Worm (Caenorhabditis elegans) whole organism, L1 larva: Measurements from ENCODE around the gene R12B2.13.

Experiments
- aly-2 ChIP-seq: fragments of 150-350 bp; optimal IDR thresholded peaks from 2 replicates; lab custom pipeline; 2014; ENCODE audit warnings: missing biosample characterization, missing genetic modification characterization
- blmp-1 ChIP-seq: fragments of 150-350 bp; optimal IDR thresholded peaks from 2 replicates; lab custom pipeline; 2014; ENCODE audit warnings: missing biosample characterization, missing genetic modification characterization
- ceh-82 ChIP-seq, 3 experiments: fragments of 150-350 bp in 1 of 3; sonication (generic microtip) in 2 of 3; optimal IDR thresholded peaks; 2 replicates each; lab custom pipeline; 2014 to 2017; ENCODE audit warnings: missing biosample characterization in 3 of 3, missing genetic modification characterization in 3 of 3
- dpl-1 ChIP-seq, 3 experiments: fragments of 150-350 bp in 2 of 3; sonication (generic microtip) in 1 of 3; optimal IDR thresholded peaks; 2 replicates each; lab custom pipeline; 2014 to 2017; ENCODE audit warnings: missing biosample characterization in 3 of 3, missing genetic modification characterization in 3 of 3, missing genetic modification reagents in 3 of 3
- dsc-1 ChIP-seq: sonication (generic microtip); optimal IDR thresholded peaks from 2 replicates; lab custom pipeline; 2016; ENCODE audit warnings: mild to moderate bottlenecking, missing genetic modification characterization, missing compliant biosample characterization
- efl-1 ChIP-seq, 4 experiments: fragments of 150-350 bp; optimal IDR thresholded peaks in 3 of 4; peaks in 1 of 4; 1 replicate in 1 of 4; 2 replicates in 3 of 4; lab custom pipeline; 2014; ENCODE audit warnings: missing biosample characterization in 2 of 4, missing genetic modification characterization in 2 of 4, missing genetic modification reagents in 2 of 4
- egl-13 ChIP-seq: sonication (generic microtip); optimal IDR thresholded peaks from 2 replicates; lab custom pipeline; 2016; ENCODE audit warnings: missing genotype, missing genetic modification reagents, missing genetic modification characterization, missing compliant biosample characterization
- fkh-10 ChIP-seq: sonication (generic microtip); optimal IDR thresholded peaks from 2 replicates; lab custom pipeline; 2017; ENCODE audit warnings: missing biosample characterization, missing genetic modification reagents, missing genetic modification characterization
- fkh-4 ChIP-seq: sonication (generic microtip); optimal IDR thresholded peaks from 2 replicates; lab custom pipeline; 2016; ENCODE audit warnings: missing compliant biosample characterization, missing genetic modification characterization, borderline replicate concordance
- fkh-8 ChIP-seq: sonication (generic microtip); optimal IDR thresholded peaks from 2 replicates; lab custom pipeline; 2016; ENCODE audit warnings: mild to moderate bottlenecking, missing genetic modification characterization, missing compliant biosample characterization
- jun-1 ChIP-seq: fragments of 150-350 bp; optimal IDR thresholded peaks from 2 replicates; lab custom pipeline; 2014; ENCODE audit warnings: missing biosample characterization, missing genetic modification reagents, missing genetic modification characterization
- lin-14 ChIP-seq: fragments of 200-800 bp; sonication (Bioruptor generic); optimal IDR thresholded peaks from 2 replicates; lab custom pipeline; 2018; ENCODE audit warnings: mild to moderate bottlenecking, missing genetic modification characterization, moderate library complexity, missing compliant biosample characterization
- lin-15B ChIP-seq: fragments of 150-350 bp; sonication (generic microtip); optimal IDR thresholded peaks from 3 replicates; lab custom pipeline; 2014; ENCODE audit warnings: missing biosample characterization, missing genetic modification characterization
- lin-39 ChIP-seq: fragments of 150-350 bp; optimal IDR thresholded peaks from 2 replicates; lab custom pipeline; 2014; ENCODE audit warnings: missing biosample characterization, missing genetic modification reagents, missing genetic modification characterization
- lir-3 ChIP-seq: sonication (generic microtip); optimal IDR thresholded peaks from 2 replicates; lab custom pipeline; 2016; ENCODE audit warnings: mild to moderate bottlenecking, missing genetic modification characterization, moderate library complexity, missing compliant biosample characterization; ENCODE audit not compliant: poor library complexity
- lsy-2 ChIP-seq, 2 experiments: fragments of 150-350 bp; optimal IDR thresholded peaks; 2 replicates each; lab custom pipeline; 2014; ENCODE audit warnings: missing biosample characterization in 2 of 2, missing genetic modification characterization in 2 of 2
- mdl-1 ChIP-seq, 2 experiments: fragments of 150-350 bp; optimal IDR thresholded peaks; 2 replicates each; lab custom pipeline; 2014 to 2017; ENCODE audit warnings: missing biosample characterization in 2 of 2, missing genetic modification characterization in 2 of 2, inconsistent platforms in 1 of 2
- mef-2 ChIP-seq: fragments of 150-350 bp; optimal IDR thresholded peaks from 2 replicates; lab custom pipeline; 2014; ENCODE audit warnings: missing biosample characterization, missing genetic modification characterization
- mep-1 ChIP-seq: fragments of 150-350 bp; optimal IDR thresholded peaks from 2 replicates; lab custom pipeline; 2014; ENCODE audit warnings: missing biosample characterization, missing genetic modification characterization
- nhr-11 ChIP-seq: fragments of 150-350 bp; optimal IDR thresholded peaks from 2 replicates; lab custom pipeline; 2014; ENCODE audit warnings: missing biosample characterization, missing genetic modification characterization
- nhr-237 ChIP-seq: fragments of 150-350 bp; optimal IDR thresholded peaks from 2 replicates; lab custom pipeline; 2014; ENCODE audit warnings: missing biosample characterization, missing genetic modification characterization
- nhr-47 ChIP-seq: sonication (generic microtip); optimal IDR thresholded peaks from 2 replicates; lab custom pipeline; 2016; ENCODE audit warnings: mild to moderate bottlenecking, missing genetic modification characterization, moderate library complexity, missing compliant biosample characterization
- nhr-71 ChIP-seq: sonication (generic microtip); optimal IDR thresholded peaks from 2 replicates; lab custom pipeline; 2016; ENCODE audit warnings: mild to moderate bottlenecking, missing genetic modification characterization, moderate library complexity, missing compliant biosample characterization
- nhr-77 ChIP-seq: fragments of 150-350 bp; optimal IDR thresholded peaks from 2 replicates; lab custom pipeline; 2014; ENCODE audit warnings: missing biosample characterization, missing genetic modification characterization
- pag-3 ChIP-seq: sonication (generic microtip); optimal IDR thresholded peaks from 2 replicates; lab custom pipeline; 2017; ENCODE audit warnings: missing genetic modification characterization, mild to moderate bottlenecking, missing compliant biosample characterization, antibody characterized with exemption, borderline replicate concordance; ENCODE audit not compliant: insufficient read depth
- pqm-1 ChIP-seq: sonication (generic microtip); optimal IDR thresholded peaks from 3 replicates; lab custom pipeline; 2017; ENCODE audit warnings: missing biosample characterization, missing genetic modification characterization
- skn-1 ChIP-seq: fragments of 150-350 bp; optimal IDR thresholded peaks from 2 replicates; lab custom pipeline; 2014; ENCODE audit warnings: missing biosample characterization, missing genetic modification characterization
- snpc-4 ChIP-seq: fragments of 150-350 bp; optimal IDR thresholded peaks from 2 replicates; lab custom pipeline; 2014; ENCODE audit warnings: missing biosample characterization, missing genetic modification characterization
- sox-4 ChIP-seq: sonication (generic microtip); optimal IDR thresholded peaks from 2 replicates; lab custom pipeline; 2016; ENCODE audit warnings: missing genetic modification characterization, missing compliant biosample characterization
- swsn-7 ChIP-seq: sonication (generic microtip); optimal IDR thresholded peaks from 2 replicates; lab custom pipeline; 2016; ENCODE audit warnings: missing genetic modification characterization, missing compliant biosample characterization
- tlp-1 ChIP-seq: fragments of 150-350 bp; optimal IDR thresholded peaks from 2 replicates; lab custom pipeline; 2014; ENCODE audit warnings: missing biosample characterization, missing genetic modification characterization
- unc-62 ChIP-seq: fragments of 150-350 bp; optimal IDR thresholded peaks from 2 replicates; lab custom pipeline; 2014; ENCODE audit warnings: missing biosample characterization, missing genetic modification reagents, missing genetic modification characterization
- unc-86 ChIP-seq: sonication (generic microtip); optimal IDR thresholded peaks from 2 replicates; lab custom pipeline; 2016; ENCODE audit warnings: missing genetic modification characterization, missing compliant biosample characterization
- ztf-11 ChIP-seq, 2 experiments: sonication (generic microtip); optimal IDR thresholded peaks; 2 replicates each; lab custom pipeline; 2016 to 2017; ENCODE audit warnings: missing genetic modification characterization in 2 of 2, missing biosample characterization in 1 of 2, missing compliant biosample characterization in 1 of 2

Gene R12B2.13

ce11 chrIII:5834053-5834452 is 777 bp upstream of the R12B2.13 start, which contains the start of gene R12B2.6:
Gene R12B2.6, minus strand, starts transcription at chrIII:5834153.
- TF ChIP-seq skn-1 (tag; lab: Kevin White, UChicago) (no peak), mdl-1 (tag; optimal IDR thresholded peaks at IDR 0.05; lab: Kevin White, UChicago) (no peak), snpc-4 (tag; lab: Kevin White, UChicago) (no peak)
- TF ChIP-seq, all 84 proteins: peak for 0

DNA sequence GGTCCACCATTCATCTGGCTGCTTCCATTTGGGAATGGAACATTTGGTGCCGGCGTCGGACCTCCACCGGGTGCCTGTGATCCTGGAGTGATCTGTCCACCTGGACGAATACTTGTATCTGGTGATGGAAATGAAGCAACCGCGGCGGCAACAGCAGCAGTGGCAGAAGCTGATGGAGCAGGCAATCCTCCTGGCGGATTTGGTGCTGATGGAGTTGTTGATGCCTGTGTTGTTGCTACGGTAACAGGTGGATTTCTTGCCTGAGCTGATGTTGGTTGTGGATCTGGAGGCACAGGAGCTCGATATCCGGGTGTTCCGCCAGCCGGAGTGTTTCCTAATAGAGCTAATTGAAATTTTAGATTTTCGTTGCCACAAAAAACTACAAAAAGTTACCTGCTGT is 834 bp downstream of the R12B2.13 start:
- TF ChIP-seq mef-2 (tag; lab: Kevin White, UChicago): no peak
- TF ChIP-seq aly-2 (tag; lab: Kevin White, UChicago): no peak
- TF ChIP-seq unc-62 (GFP tag; lab: Kevin White, UChicago): no peak
- no peak for TF ChIP-seq snpc-4 (tag; lab: Kevin White, UChicago)
- no peak for TF ChIP-seq efl-1 (optimal IDR thresholded peaks at IDR 0.05; lab: Kevin White, UChicago)
- TF ChIP-seq efl-1 (GFP tag; optimal IDR thresholded peaks at IDR 0.05 in 1 of 2; lab: Kevin White, UChicago): peak in 1 of 2 experiments; percentile 75
- TF ChIP-seq, all 84 proteins: peak for 1

DNA sequence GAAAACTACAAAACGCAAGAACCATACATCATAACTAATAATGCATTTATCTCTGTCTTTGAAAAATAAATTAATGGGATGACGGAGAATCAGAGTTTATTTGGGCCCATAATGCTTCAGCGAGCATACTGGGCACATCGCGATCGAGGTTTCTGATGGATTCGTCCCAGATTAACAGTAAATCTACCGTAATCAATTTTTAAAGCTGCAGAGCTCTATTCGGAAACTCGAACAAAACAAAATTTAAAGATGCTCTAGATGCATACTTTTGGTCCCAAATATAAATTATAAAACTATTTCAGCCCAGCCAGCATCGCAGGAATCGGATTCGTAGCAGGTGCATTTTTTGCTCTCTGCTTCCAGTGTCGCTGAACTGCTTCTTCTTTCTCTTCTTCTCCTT is 5.2 kb downstream of the R12B2.13 start:
- TF ChIP-seq nhr-77 (tag; lab: Kevin White, UChicago): no peak
- no peak for TF ChIP-seq egl-13
- TF ChIP-seq, all 84 proteins: peak for 0

- peak; percentile 5 for TF ChIP-seq nhr-47 (tag; lab: Kevin White, UChicago)
- TF ChIP-seq dpl-1 (GFP tag; optimal IDR thresholded peaks at IDR 0.05; lab: Kevin White, UChicago): peak in 1 of 3 experiments; percentile 20
- peak; percentile 82 for TF ChIP-seq lin-14 (GFP tag; lab: Kevin White, UChicago)
- TF ChIP-seq fkh-8 (tag; lab: Kevin White, UChicago): no peak
- TF ChIP-seq nhr-71 (tag; lab: Kevin White, UChicago): peak; percentile 19
- no peak for TF ChIP-seq aly-2 (tag; lab: Kevin White, UChicago)
These were observed 6.3 kb downstream of the R12B2.13 start for ce11 chrIII:5826895-5827437.

DNA sequence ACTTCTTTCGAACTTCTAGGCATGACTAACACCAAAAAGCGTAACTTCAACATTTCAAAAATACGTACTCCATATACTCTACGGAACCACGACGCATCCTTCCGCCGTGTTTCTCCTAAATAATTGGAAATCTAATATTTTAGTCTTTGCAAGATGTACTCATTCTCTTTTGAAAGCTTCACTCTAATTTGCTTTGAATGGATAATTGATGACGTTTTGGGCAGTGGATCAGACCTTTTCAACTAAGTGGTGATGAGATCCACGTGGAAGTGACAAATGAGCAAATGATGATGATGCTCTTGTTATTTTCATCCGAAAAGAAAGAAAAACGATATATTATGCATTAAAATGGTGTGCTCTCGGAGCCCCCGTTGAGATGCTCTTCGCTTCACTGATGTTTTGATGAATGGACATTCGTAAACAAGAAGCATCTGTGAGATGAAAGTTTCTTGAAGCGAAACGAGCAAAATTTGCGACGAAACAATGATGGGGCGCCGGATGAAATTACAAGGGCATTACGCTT is 8.8 kb downstream of the R12B2.13 start:
- TF ChIP-seq ceh-82 (tag; optimal IDR thresholded peaks at IDR 0.05; lab: Kevin White, UChicago) (no peak), swsn-7 (no peak), mep-1 (tag; lab: Kevin White, UChicago) (no peak), egl-13 (no peak), nhr-237 (tag; lab: Kevin White, UChicago) (no peak), lin-14 (GFP tag; lab: Kevin White, UChicago) (peak; percentile 58), pag-3 (no peak), lin-39 (tag; lab: Kevin White, UChicago) (no peak), snpc-4 (tag; lab: Kevin White, UChicago) (no peak), dsc-1 (tag; lab: Kevin White, UChicago) (peak; percentile 85), unc-86 (tag; lab: Kevin White, UChicago) (peak; percentile 72), ztf-11 (tag; optimal IDR thresholded peaks at IDR 0.05; lab: Kevin White, UChicago) (no peak), lsy-2 (tag; optimal IDR thresholded peaks at IDR 0.05; lab: Kevin White, UChicago) (no peak), lir-3 (no peak), jun-1 (tag; lab: Kevin White, UChicago) (no peak), blmp-1 (tag; lab: Kevin White, UChicago) (no peak), fkh-4 (tag; lab: Kevin White, UChicago) (peak; percentile 34), fkh-10 (GFP tag; lab: Kevin White, UChicago) (no peak), pqm-1 (tag; lab: Kevin White, UChicago) (no peak), nhr-77 (tag; lab: Kevin White, UChicago) (no peak), nhr-11 (tag; lab: Kevin White, UChicago) (no peak), lin-15B (tag; lab: Kevin White, UChicago) (no peak), sox-4 (tag; lab: Kevin White, UChicago) (no peak), tlp-1 (tag; lab: Kevin White, UChicago) (no peak)
- TF ChIP-seq, all 84 proteins: peak for 4
